Worm (Caenorhabditis elegans): ENCODE results near the gene egl-3.

egl-3 gene

DNA sequence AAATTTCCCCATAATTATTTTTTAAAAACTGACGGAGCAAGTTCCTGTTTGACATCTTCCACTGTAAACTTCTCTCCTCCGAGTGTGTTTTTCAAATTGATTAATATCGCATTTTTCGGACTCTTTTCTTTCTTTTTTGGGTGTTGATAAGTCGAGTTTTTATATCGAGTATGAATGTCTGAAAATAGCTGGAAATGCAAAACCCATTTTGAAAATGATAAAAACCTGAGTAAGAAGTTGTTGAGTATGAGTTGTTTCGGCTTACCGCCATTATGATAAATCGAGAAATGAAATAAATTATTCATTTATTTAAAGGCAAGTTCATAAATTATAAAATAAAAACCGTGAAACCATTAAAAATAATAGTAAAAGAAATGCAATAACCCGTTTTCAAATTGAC is 12.2 kb upstream of the egl-3 start, which contains the start of gene ZK856.18:
ZK856.18 (minus strand) TSS at position 289 of the 400 bp plus-strand sequence.
- TF ChIP-seq egl-5 (tag; optimal IDR thresholded peaks at IDR 0.05) (no peak), nhr-12 (tag; optimal IDR thresholded peaks at IDR 0.05) (no peak), elt-1 (tag; optimal IDR thresholded peaks at IDR 0.05) (no peak), nhr-67 (tag; optimal IDR thresholded peaks at IDR 0.05) (no peak), elt-2 (tag; optimal IDR thresholded peaks at IDR 0.05) (no peak), mml-1 (tag; optimal IDR thresholded peaks at IDR 0.05) (no peak), hmg-11 (tag; optimal IDR thresholded peaks at IDR 0.05) (no peak), ZK546.5 (tag; optimal IDR thresholded peaks at IDR 0.05) (no peak), unc-62 (GFP tag; optimal IDR thresholded peaks at IDR 0.05) (no peak), aly-2 (tag; optimal IDR thresholded peaks at IDR 0.05) (no peak), ztf-11 (tag; optimal IDR thresholded peaks at IDR 0.05) (no peak), snpc-4 (tag; optimal IDR thresholded peaks at IDR 0.05) (no peak), lin-39 (tag; optimal IDR thresholded peaks at IDR 0.05) (no peak), egl-27 (tag; optimal IDR thresholded peaks at IDR 0.05) (no peak), fkh-2 (tag; optimal IDR thresholded peaks at IDR 0.05) (no peak), nhr-28 (tag; optimal IDR thresholded peaks at IDR 0.05) (no peak), ceh-9 (tag; optimal IDR thresholded peaks at IDR 0.05) (no peak), nhr-43 (tag; optimal IDR thresholded peaks at IDR 0.05; ENCODE audit: poor library complexity, severe bottlenecking) (no peak), nhr-11 (tag; optimal IDR thresholded peaks at IDR 0.05) (no peak)

DNA sequence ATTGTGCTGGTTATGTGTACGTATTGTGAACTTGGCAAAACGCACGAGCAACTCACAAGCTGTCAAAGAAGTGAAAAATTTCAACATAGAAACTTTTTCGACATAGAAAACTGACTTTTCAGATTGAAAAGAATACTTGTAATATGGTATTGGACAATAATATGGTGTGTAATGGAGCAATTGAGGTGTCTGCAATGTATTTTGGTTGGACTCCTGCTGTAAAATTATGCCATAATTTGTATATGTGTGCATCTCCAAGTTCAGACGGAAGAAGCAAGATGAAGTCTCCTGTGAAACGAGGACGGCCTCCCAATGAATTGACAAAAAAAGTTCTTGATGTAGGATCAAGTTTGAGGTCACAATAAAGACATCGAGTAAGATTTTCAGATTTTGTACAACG is 10.3 kb upstream of the egl-3 start:
- TF ChIP-seq elt-2 (tag; optimal IDR thresholded peaks at IDR 0.05) (no peak), nhr-237 (tag; optimal IDR thresholded peaks at IDR 0.05) (no peak), R02D3.7 (tag; optimal IDR thresholded peaks at IDR 0.05) (no peak), hmg-11 (tag; optimal IDR thresholded peaks at IDR 0.05) (no peak), elt-1 (tag; optimal IDR thresholded peaks at IDR 0.05) (no peak), nhr-43 (tag; optimal IDR thresholded peaks at IDR 0.05; ENCODE audit: poor library complexity, severe bottlenecking) (no peak), nhr-28 (tag; optimal IDR thresholded peaks at IDR 0.05) (no peak), egl-5 (tag; optimal IDR thresholded peaks at IDR 0.05) (no peak), nhr-76 (tag; optimal IDR thresholded peaks at IDR 0.05) (no peak), ceh-16 (tag; optimal IDR thresholded peaks at IDR 0.05) (no peak), snpc-4 (tag; optimal IDR thresholded peaks at IDR 0.05) (no peak)

DNA sequence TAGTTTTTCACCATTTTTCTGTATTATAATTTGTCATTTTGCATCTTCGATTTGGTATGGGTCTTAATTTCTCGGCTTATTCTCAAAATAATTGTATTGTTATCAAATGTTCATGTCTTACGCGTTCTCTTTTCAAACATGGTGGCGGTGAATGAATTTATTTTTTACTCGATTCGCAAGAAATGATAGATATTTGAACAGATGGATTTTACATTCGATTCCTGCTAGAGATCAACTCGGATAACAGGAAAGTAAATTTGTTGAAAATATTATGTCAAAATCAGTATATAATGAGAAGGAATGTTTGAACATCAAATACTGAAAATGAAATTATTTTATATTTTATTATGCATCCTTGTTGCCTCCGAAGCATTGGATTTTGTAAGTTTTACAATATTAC is 9.4 kb upstream of the egl-3 start, which contains the start of gene ZK856.4:
ZK856.4 (plus strand) TSS at position 301 of the 400 bp plus-strand sequence.
- TF ChIP-seq ama-1 (optimal IDR thresholded peaks at IDR 0.05) = no peak
- no peak for TF ChIP-seq nhr-12 (tag; optimal IDR thresholded peaks at IDR 0.05)
- TF ChIP-seq sea-2 (GFP tag; optimal IDR thresholded peaks at IDR 0.05) = no peak
- no peak for TF ChIP-seq lsy-12 (tag; optimal IDR thresholded peaks at IDR 0.05)
- no peak for TF ChIP-seq ZK546.5 (tag; optimal IDR thresholded peaks at IDR 0.05)
- no peak for TF ChIP-seq egl-5 (tag; optimal IDR thresholded peaks at IDR 0.05)
- TF ChIP-seq nhr-237 (tag; optimal IDR thresholded peaks at IDR 0.05) = no peak
- no peak for TF ChIP-seq elt-3 (tag; optimal IDR thresholded peaks at IDR 0.05)
- TF ChIP-seq mml-1 (tag; optimal IDR thresholded peaks at IDR 0.05) = no peak
- no peak for TF ChIP-seq hmg-11 (tag; optimal IDR thresholded peaks at IDR 0.05)
- TF ChIP-seq nhr-28 (tag; optimal IDR thresholded peaks at IDR 0.05) = no peak
- TF ChIP-seq eor-1 (tag; optimal IDR thresholded peaks at IDR 0.05) = no peak
- TF ChIP-seq aly-2 (tag; optimal IDR thresholded peaks at IDR 0.05) = no peak
- no peak for TF ChIP-seq fos-1 (tag; optimal IDR thresholded peaks at IDR 0.05)
- no peak for TF ChIP-seq fkh-2 (tag; optimal IDR thresholded peaks at IDR 0.05)
- no peak for TF ChIP-seq lin-15B (tag; optimal IDR thresholded peaks at IDR 0.05)
- no peak for TF ChIP-seq nhr-25 (tag; optimal IDR thresholded peaks at IDR 0.05)

ce11 chrV:10179235-10179634 is 5.7 kb upstream of the egl-3 start, which contains the start of gene cul-5:
Gene cul-5 (plus strand): TSS chrV:10179535.
- TF ChIP-seq ceh-28 (tag; optimal IDR thresholded peaks at IDR 0.05) (no peak), nhr-11 (tag; optimal IDR thresholded peaks at IDR 0.05) (no peak), lin-39 (tag; optimal IDR thresholded peaks at IDR 0.05) (no peak), ama-1 (optimal IDR thresholded peaks at IDR 0.05) (no peak), tbx-2 (tag; optimal IDR thresholded peaks at IDR 0.05) (no peak), lsy-12 (tag; optimal IDR thresholded peaks at IDR 0.05) (no peak), jun-1 (tag; optimal IDR thresholded peaks at IDR 0.05) (no peak), fos-1 (tag; optimal IDR thresholded peaks at IDR 0.05) (no peak), egl-27 (tag; optimal IDR thresholded peaks at IDR 0.05) (no peak), fkh-10 (GFP tag; optimal IDR thresholded peaks at IDR 0.05) (no peak), egl-5 (tag; optimal IDR thresholded peaks at IDR 0.05) (no peak), unc-39 (tag; optimal IDR thresholded peaks at IDR 0.05) (no peak), pqm-1 (tag; optimal IDR thresholded peaks at IDR 0.05) (peak; percentile 35), pha-4 (tag; optimal IDR thresholded peaks at IDR 0.05) (peak; percentile 29), nhr-77 (tag; optimal IDR thresholded peaks at IDR 0.05) (no peak), ztf-4 (tag; optimal IDR thresholded peaks at IDR 0.05) (no peak), nhr-67 (tag; optimal IDR thresholded peaks at IDR 0.05) (no peak), nhr-28 (tag; optimal IDR thresholded peaks at IDR 0.05) (no peak), elt-1 (tag; optimal IDR thresholded peaks at IDR 0.05) (no peak), elt-2 (tag; optimal IDR thresholded peaks at IDR 0.05) (peak; percentile 28), nhr-237 (tag; optimal IDR thresholded peaks at IDR 0.05) (no peak), ZK546.5 (tag; optimal IDR thresholded peaks at IDR 0.05) (no peak), eor-1 (tag; optimal IDR thresholded peaks at IDR 0.05) (no peak), mml-1 (tag; optimal IDR thresholded peaks at IDR 0.05) (no peak), ceh-16 (tag; optimal IDR thresholded peaks at IDR 0.05) (no peak)
